Worm (Caenorhabditis elegans) whole organism, L3 larva: ENCODE data around the gene C47A4.3.

Source experiments
- R02D3.7 ChIP-seq: fragments of 150-350 bp; optimal IDR thresholded peaks from 2 replicates; lab custom pipeline; 2014; ENCODE audit warnings: missing biosample characterization, missing genetic modification characterization
- aly-2 ChIP-seq: fragments of 150-350 bp; optimal IDR thresholded peaks from 2 replicates; lab custom pipeline; 2014; ENCODE audit warnings: missing biosample characterization, missing genetic modification characterization
- ama-1 ChIP-seq: fragments of 150-350 bp; optimal IDR thresholded peaks from 2 replicates; lab custom pipeline; 2018
- ceh-16 ChIP-seq: sonication (generic microtip); optimal IDR thresholded peaks from 2 replicates; lab custom pipeline; 2017; ENCODE audit warnings: missing biosample characterization, missing genetic modification characterization
- ceh-28 ChIP-seq: fragments of 150-350 bp; optimal IDR thresholded peaks from 2 replicates; lab custom pipeline; 2014; ENCODE audit warnings: missing biosample characterization, missing genetic modification reagents, missing genetic modification characterization
- ceh-82 ChIP-seq: fragments of 150-350 bp; optimal IDR thresholded peaks from 2 replicates; lab custom pipeline; 2014; ENCODE audit warnings: missing biosample characterization, missing genetic modification characterization
- ceh-9 ChIP-seq: sonication (generic microtip); optimal IDR thresholded peaks from 2 replicates; lab custom pipeline; 2018; ENCODE audit warnings: missing biosample characterization, missing genetic modification characterization
- egl-27 ChIP-seq: sonication (generic microtip); optimal IDR thresholded peaks from 4 replicates; lab custom pipeline; 2017; ENCODE audit warnings: missing biosample characterization, missing genetic modification reagents, missing genetic modification characterization
- egl-5 ChIP-seq: fragments of 150-350 bp; optimal IDR thresholded peaks from 2 replicates; lab custom pipeline; 2017; ENCODE audit warnings: missing biosample characterization, missing genetic modification reagents, missing genetic modification characterization, inconsistent platforms
- elt-1 ChIP-seq: fragments of 150-350 bp; optimal IDR thresholded peaks from 2 replicates; lab custom pipeline; 2014; ENCODE audit warnings: missing biosample characterization, missing genetic modification characterization
- elt-2 ChIP-seq: sonication (generic microtip); optimal IDR thresholded peaks from 2 replicates; lab custom pipeline; 2016; ENCODE audit warnings: missing genetic modification reagents, mild to moderate bottlenecking, missing genetic modification characterization, missing compliant biosample characterization
- elt-3 ChIP-seq, 3 experiments: fragments of 150-350 bp in 1 of 3; sonication (generic microtip) in 2 of 3; optimal IDR thresholded peaks; 2 replicates in 2 of 3; 4 replicates in 1 of 3; lab custom pipeline; 2014 to 2017; ENCODE audit warnings: missing biosample characterization in 3 of 3, missing genetic modification characterization in 3 of 3
- eor-1 ChIP-seq, 2 experiments: fragments of 150-350 bp; optimal IDR thresholded peaks; 2 replicates each; lab custom pipeline; 2014 to 2018; ENCODE audit warnings: missing biosample characterization in 2 of 2, missing genetic modification characterization in 2 of 2
- fkh-10 ChIP-seq: sonication (generic microtip); optimal IDR thresholded peaks from 2 replicates; lab custom pipeline; 2017; ENCODE audit warnings: missing biosample characterization, missing genetic modification reagents, missing genetic modification characterization
- fos-1 ChIP-seq: fragments of 150-350 bp; optimal IDR thresholded peaks from 2 replicates; lab custom pipeline; 2014; ENCODE audit warnings: missing biosample characterization, missing genetic modification characterization
- hmg-11 ChIP-seq: sonication (generic microtip); optimal IDR thresholded peaks from 2 replicates; lab custom pipeline; 2016; ENCODE audit warnings: missing genetic modification characterization, missing compliant biosample characterization
- jun-1 ChIP-seq: fragments of 150-350 bp; optimal IDR thresholded peaks from 2 replicates; lab custom pipeline; 2014; ENCODE audit warnings: missing biosample characterization, missing genetic modification reagents, missing genetic modification characterization
- lin-15B ChIP-seq: fragments of 150-350 bp; optimal IDR thresholded peaks from 2 replicates; lab custom pipeline; 2014; ENCODE audit warnings: missing biosample characterization, missing genetic modification characterization
- lsy-12 ChIP-seq: sonication (generic microtip); optimal IDR thresholded peaks from 2 replicates; lab custom pipeline; 2016; ENCODE audit warnings: mild to moderate bottlenecking, missing genetic modification characterization, missing compliant biosample characterization
- mml-1 ChIP-seq: fragments of 150-350 bp; sonication (generic microtip); optimal IDR thresholded peaks from 3 replicates; lab custom pipeline; 2014; ENCODE audit warnings: missing biosample characterization, missing genetic modification characterization
- nfya-1 ChIP-seq: sonication (generic microtip); optimal IDR thresholded peaks from 2 replicates; lab custom pipeline; 2017; ENCODE audit warnings: missing genetic modification characterization, mild to moderate bottlenecking, missing compliant biosample characterization, antibody characterized with exemption, moderate library complexity; ENCODE audit not compliant: insufficient read depth
- nhr-11 ChIP-seq: fragments of 150-350 bp; optimal IDR thresholded peaks from 2 replicates; lab custom pipeline; 2014; ENCODE audit warnings: missing biosample characterization, missing genetic modification characterization
- nhr-12 ChIP-seq: fragments of 150-350 bp; optimal IDR thresholded peaks from 2 replicates; lab custom pipeline; 2014; ENCODE audit warnings: missing biosample characterization, missing genetic modification characterization
- nhr-23 ChIP-seq: fragments of 150-350 bp; optimal IDR thresholded peaks from 2 replicates; lab custom pipeline; 2014; ENCODE audit warnings: missing biosample characterization, missing genetic modification reagents, missing genetic modification characterization
- nhr-237 ChIP-seq: fragments of 150-350 bp; optimal IDR thresholded peaks from 2 replicates; lab custom pipeline; 2014; ENCODE audit warnings: missing biosample characterization, missing genetic modification characterization
- nhr-25 ChIP-seq: sonication (generic microtip); optimal IDR thresholded peaks from 2 replicates; lab custom pipeline; 2017; ENCODE audit warnings: missing biosample characterization, missing genetic modification characterization
- nhr-28 ChIP-seq: fragments of 150-350 bp; optimal IDR thresholded peaks from 2 replicates; lab custom pipeline; 2014; ENCODE audit warnings: missing biosample characterization, missing genetic modification characterization
- nhr-43 ChIP-seq: sonication (generic microtip); optimal IDR thresholded peaks from 2 replicates; lab custom pipeline; 2016; ENCODE audit warnings: mild to moderate bottlenecking, missing genetic modification characterization, missing compliant biosample characterization; ENCODE audit not compliant: poor library complexity, severe bottlenecking
- nhr-67 ChIP-seq: fragments of 150-350 bp; optimal IDR thresholded peaks from 2 replicates; lab custom pipeline; 2014; ENCODE audit warnings: missing biosample characterization, missing genetic modification characterization
- nhr-76 ChIP-seq: fragments of 150-350 bp; sonication (generic microtip); optimal IDR thresholded peaks from 5 replicates; lab custom pipeline; 2014; ENCODE audit warnings: missing biosample characterization, missing genetic modification characterization
- nhr-77 ChIP-seq: fragments of 150-350 bp; optimal IDR thresholded peaks from 2 replicates; lab custom pipeline; 2014; ENCODE audit warnings: missing biosample characterization, missing genetic modification characterization
- pha-4 ChIP-seq: fragments of 150-350 bp; optimal IDR thresholded peaks from 2 replicates; lab custom pipeline; 2014; ENCODE audit warnings: missing biosample characterization, missing genetic modification reagents, missing genetic modification characterization
- pqm-1 ChIP-seq: fragments of 150-350 bp; optimal IDR thresholded peaks from 2 replicates; lab custom pipeline; 2017; ENCODE audit warnings: missing biosample characterization, missing genetic modification characterization, inconsistent platforms
- sea-2 ChIP-seq: fragments of 150-350 bp; sonication (generic microtip); optimal IDR thresholded peaks from 4 replicates; lab custom pipeline; 2014; ENCODE audit warnings: missing biosample characterization, missing genetic modification reagents, missing genetic modification characterization
- skn-1 ChIP-seq: fragments of 150-350 bp; optimal IDR thresholded peaks from 2 replicates; lab custom pipeline; 2014; ENCODE audit warnings: missing biosample characterization, missing genetic modification characterization
- tbx-2 ChIP-seq: sonication (generic microtip); optimal IDR thresholded peaks from 2 replicates; lab custom pipeline; 2016; ENCODE audit warnings: mild to moderate bottlenecking, missing genetic modification characterization, missing compliant biosample characterization
- unc-62 ChIP-seq: fragments of 150-350 bp; sonication (generic microtip); optimal IDR thresholded peaks from 4 replicates; lab custom pipeline; 2014; ENCODE audit warnings: missing biosample characterization, missing genetic modification reagents, missing genetic modification characterization
- ztf-11 ChIP-seq: fragments of 150-350 bp; optimal IDR thresholded peaks from 2 replicates; lab custom pipeline; 2014; ENCODE audit warnings: missing biosample characterization, missing genetic modification characterization
- ztf-4 ChIP-seq: fragments of 150-350 bp; optimal IDR thresholded peaks from 2 replicates; lab custom pipeline; 2014; ENCODE audit warnings: missing biosample characterization, missing genetic modification characterization

C47A4.3 gene

DNA sequence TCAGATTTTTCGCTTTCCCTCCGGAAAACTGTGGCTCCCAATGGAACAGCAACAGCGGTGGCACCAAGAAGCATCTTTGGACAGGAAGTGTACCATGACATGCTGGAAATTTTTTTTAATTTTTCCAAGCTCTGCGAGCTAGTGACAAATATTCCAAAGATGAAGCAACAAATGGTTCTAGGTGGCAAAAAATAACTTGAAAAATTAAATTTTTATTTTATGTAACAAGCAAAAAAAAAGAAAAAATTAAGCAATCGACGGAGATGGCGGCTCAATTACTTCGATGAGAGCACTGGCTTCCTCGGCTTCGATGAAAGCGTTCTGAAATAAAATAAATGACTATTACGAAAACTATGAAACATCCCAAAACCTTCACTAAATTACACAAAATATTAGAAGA is 43.4 kb upstream of the C47A4.3 start, which contains the start of gene lact-9:
Gene lact-9 (minus strand): TSS at position 101 of the 400 bp plus-strand sequence.
- TF ChIP-seq ama-1 (lab: Kevin White, UChicago) (peak; percentile 5), nhr-11 (no peak), fkh-10 (no peak), nhr-23 (tag; lab: Kevin White, UChicago) (no peak)

DNA sequence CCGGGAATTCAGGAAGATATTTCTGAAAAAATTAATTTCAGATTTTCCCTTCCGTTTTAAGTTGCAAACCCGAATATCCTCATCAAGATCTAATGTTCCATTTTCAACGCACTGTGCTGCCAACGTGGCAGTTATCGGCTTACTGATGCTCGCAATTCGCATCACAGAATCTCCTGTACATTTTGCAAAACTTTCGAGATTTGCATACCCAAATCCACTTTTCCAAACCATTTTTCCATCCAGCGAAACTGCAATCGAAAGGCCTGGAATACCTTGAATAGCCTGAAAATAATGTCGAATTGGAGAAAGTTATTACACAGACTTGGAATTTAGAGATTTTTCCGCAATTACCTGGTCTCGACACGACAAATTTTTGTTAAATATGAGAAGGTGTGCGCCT is 42.6 kb upstream of the C47A4.3 start:
- TF ChIP-seq elt-2 (no peak), nhr-25 (tag; lab: Kevin White, UChicago) (peak; percentile 2), lin-15B (tag; lab: Kevin White, UChicago) (no peak), ama-1 (lab: Kevin White, UChicago) (peak; percentile 72), nhr-237 (tag; lab: Kevin White, UChicago) (no peak), elt-1 (no peak)

DNA sequence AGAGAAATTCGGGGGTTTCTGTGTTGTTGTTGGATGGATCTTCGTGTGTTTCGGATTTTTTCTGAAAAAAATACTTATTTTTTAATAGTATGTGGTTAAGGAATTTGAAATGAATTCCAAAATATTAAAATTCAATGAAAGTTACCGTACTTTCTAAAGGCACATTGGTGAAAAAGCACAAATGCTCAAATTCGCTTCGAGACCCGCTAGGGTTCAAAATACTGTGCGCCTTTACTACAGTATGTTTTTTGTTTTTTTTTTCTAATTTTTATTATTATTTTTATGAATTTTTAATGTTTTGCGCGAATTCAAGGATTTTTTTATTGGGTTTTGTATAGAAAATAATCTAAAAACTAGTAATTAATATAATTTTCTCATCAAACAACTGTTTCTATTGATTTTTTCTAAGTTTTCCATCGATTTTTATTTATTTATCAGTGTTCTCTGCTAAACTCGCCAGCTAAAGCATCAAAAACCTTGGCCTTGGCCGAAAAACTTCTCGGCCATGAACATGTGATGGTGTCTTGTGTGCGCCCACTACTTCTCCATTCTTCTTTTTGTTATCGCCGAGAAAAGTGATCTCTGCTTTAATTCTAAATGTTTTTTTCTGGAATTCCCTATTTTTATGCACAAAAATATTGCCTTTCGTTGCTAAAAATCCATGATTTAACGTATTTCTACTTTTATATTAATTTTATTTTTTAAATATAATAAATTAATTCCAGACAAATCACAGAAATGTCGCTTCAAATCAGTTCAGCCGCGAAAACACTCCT is 41.3 kb upstream of the C47A4.3 start, which contains the start of gene iscu-1:
Gene iscu-1 (plus strand): TSS at position 726 of the 776 bp plus-strand sequence.
- TF ChIP-seq fos-1 (tag; lab: Kevin White, UChicago) (no peak), elt-2 (peak; percentile 51), sea-2 (GFP tag; lab: Kevin White, UChicago) (no peak), eor-1 (tag; optimal IDR thresholded peaks at IDR 0.05; lab: Kevin White, UChicago) (no peak), aly-2 (tag; lab: Kevin White, UChicago) (no peak), nhr-67 (no peak), mml-1 (no peak), ceh-28 (tag; lab: Kevin White, UChicago) (peak; percentile 45), nhr-28 (tag; lab: Kevin White, UChicago) (no peak), skn-1 (tag; lab: Kevin White, UChicago) (no peak), nfya-1 (peak; percentile 77), nhr-43 (no peak), pqm-1 (tag; lab: Kevin White, UChicago) (no peak), fkh-10 (no peak), egl-27 (tag; lab: Kevin White, UChicago) (no peak), ztf-4 (tag; lab: Kevin White, UChicago) (no peak), ama-1 (lab: Kevin White, UChicago) (peak; percentile 30), jun-1 (tag; lab: Kevin White, UChicago) (no peak), lin-15B (tag; lab: Kevin White, UChicago) (peak; percentile 77), unc-62 (GFP tag; lab: Kevin White, UChicago) (no peak), nhr-237 (tag; lab: Kevin White, UChicago) (no peak), elt-3 (tag; optimal IDR thresholded peaks at IDR 0.05; lab: Kevin White, UChicago) (no peak), nhr-25 (tag; lab: Kevin White, UChicago) (peak; percentile 20), egl-5 (tag; lab: Kevin White, UChicago) (no peak), ceh-9 (tag; lab: Kevin White, UChicago) (no peak), nhr-76 (tag; lab: Kevin White, UChicago) (no peak), ztf-11 (tag; lab: Kevin White, UChicago) (no peak), ceh-16 (tag; lab: Kevin White, UChicago) (no peak), nhr-77 (tag; lab: Kevin White, UChicago) (no peak), nhr-12 (tag; lab: Kevin White, UChicago) (no peak), ceh-82 (tag; lab: Kevin White, UChicago) (no peak), nhr-23 (tag; lab: Kevin White, UChicago) (peak; percentile 22), pha-4 (tag; lab: Kevin White, UChicago) (peak; percentile 62), tbx-2 (tag; lab: Kevin White, UChicago) (no peak), lsy-12 (tag; lab: Kevin White, UChicago) (no peak), R02D3.7 (tag; lab: Kevin White, UChicago) (no peak), hmg-11 (tag; lab: Kevin White, UChicago) (peak; percentile 30)
